Fruit fly (Drosophila melanogaster): Measurements from ENCODE around the gene Diap1.
A peak's percentile ranks its signal among the peaks of the same experiment; 100 is the strongest.

- TF ChIP-seq Pif1A (GFP tag; optimal IDR thresholded peaks at IDR 0.05) (peak; percentile 69), CG17806 (tag; optimal IDR thresholded peaks at IDR 0.05) (peak; percentile 57), EcR (GFP tag; optimal IDR thresholded peaks at IDR 0.05) (peak; percentile 77)
Measured at dm6 chr3L:16027163-16027633, 23.6 kb downstream of the Diap1 start.
